Worm (Caenorhabditis elegans): ENCODE measurements around the gene R11E3.1.
A peak's percentile ranks its signal among the peaks of the same experiment; 100 is the strongest.

R11E3.1 gene

DNA sequence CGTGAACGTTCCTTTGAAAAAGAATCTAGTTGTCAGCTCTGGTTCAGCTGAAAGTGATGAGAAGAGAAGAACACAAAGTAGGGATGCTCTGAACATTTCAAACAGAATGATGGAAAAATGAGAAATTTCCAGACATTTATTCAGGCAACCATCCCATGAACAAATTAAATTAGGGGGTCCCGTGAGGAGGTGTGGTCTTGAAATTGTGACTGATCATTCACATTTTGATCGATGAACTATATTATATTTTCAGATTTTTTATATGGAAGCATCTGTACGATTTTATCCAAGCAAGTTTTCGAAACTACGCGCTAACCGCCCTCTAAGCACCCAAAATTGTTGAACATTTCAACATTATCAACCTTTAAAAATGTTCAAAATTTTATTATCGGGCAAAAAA lies 13.5 kb upstream of the R11E3.1 start, which contains the start of gene R11E3.19:
Gene R11E3.19, minus strand, starts transcription at position 101 of the 400 bp plus-strand sequence.
- TF ChIP-seq zag-1 (tag; optimal IDR thresholded peaks at IDR 0.05), result no peak
- TF ChIP-seq nhr-28 (tag; optimal IDR thresholded peaks at IDR 0.05), result no peak
- TF ChIP-seq elt-3 (tag; optimal IDR thresholded peaks at IDR 0.05), result no peak
- TF ChIP-seq nhr-43 (tag; optimal IDR thresholded peaks at IDR 0.05; ENCODE audit: poor library complexity, severe bottlenecking), result no peak
- TF ChIP-seq unc-39 (tag; optimal IDR thresholded peaks at IDR 0.05), result no peak
- TF ChIP-seq ceh-28 (tag; optimal IDR thresholded peaks at IDR 0.05), result no peak

- TF ChIP-seq nfya-1 (tag; optimal IDR thresholded peaks at IDR 0.05; ENCODE audit: insufficient read depth), result peak; percentile 94
- TF ChIP-seq nhr-67 (tag; optimal IDR thresholded peaks at IDR 0.05), result no peak
Measured at ce11 chrIV:4776501-4776900, 13.0 kb upstream of the R11E3.1 start.

- TF ChIP-seq unc-39 (tag; optimal IDR thresholded peaks at IDR 0.05) (no peak), elt-2 (tag; optimal IDR thresholded peaks at IDR 0.05) (no peak), nhr-23 (tag; optimal IDR thresholded peaks at IDR 0.05) (no peak), unc-62 (GFP tag; optimal IDR thresholded peaks at IDR 0.05) (no peak), ceh-16 (tag; optimal IDR thresholded peaks at IDR 0.05) (no peak), nhr-77 (tag; optimal IDR thresholded peaks at IDR 0.05) (no peak), nhr-11 (tag; optimal IDR thresholded peaks at IDR 0.05) (no peak), zag-1 (tag; optimal IDR thresholded peaks at IDR 0.05) (no peak), ceh-28 (tag; optimal IDR thresholded peaks at IDR 0.05) (no peak), lsy-12 (tag; optimal IDR thresholded peaks at IDR 0.05) (no peak), ZK546.5 (tag; optimal IDR thresholded peaks at IDR 0.05) (no peak), sea-2 (GFP tag; optimal IDR thresholded peaks at IDR 0.05) (no peak), ztf-11 (tag; optimal IDR thresholded peaks at IDR 0.05) (no peak), lin-15B (tag; optimal IDR thresholded peaks at IDR 0.05) (no peak), skn-1 (tag; optimal IDR thresholded peaks at IDR 0.05) (no peak), nhr-28 (tag; optimal IDR thresholded peaks at IDR 0.05) (no peak), lin-39 (tag; optimal IDR thresholded peaks at IDR 0.05) (no peak)
Measured at ce11 chrIV:4780129-4780528, 9.4 kb upstream of the R11E3.1 start, which contains the start of gene set-15. TSS of gene set-15 (minus strand) at chrIV:4780229.

DNA sequence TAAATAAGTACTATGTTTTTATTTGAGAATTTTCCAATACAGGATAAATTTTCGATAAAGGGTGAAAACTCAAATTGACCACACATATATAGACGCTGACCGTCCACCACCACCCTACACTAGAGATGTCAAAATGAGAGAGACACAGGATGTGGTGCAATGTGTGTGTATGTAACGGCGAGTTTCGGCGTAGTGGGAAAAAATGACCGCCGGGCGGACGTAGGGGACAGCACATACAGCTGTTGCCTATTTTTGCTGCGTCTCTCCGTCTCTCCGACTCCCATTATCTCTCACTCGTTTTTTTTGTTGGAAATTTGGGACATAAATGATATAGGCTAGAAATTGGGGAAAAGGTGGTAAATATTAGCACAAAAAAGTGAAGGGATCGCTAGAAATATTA lies 8.4 kb upstream of the R11E3.1 start:
- TF ChIP-seq hmg-11 (tag; optimal IDR thresholded peaks at IDR 0.05), result peak; percentile 76
- no peak for TF ChIP-seq nhr-23 (tag; optimal IDR thresholded peaks at IDR 0.05)
- peak; percentile 28 for TF ChIP-seq nfya-1 (tag; optimal IDR thresholded peaks at IDR 0.05; ENCODE audit: insufficient read depth)

DNA sequence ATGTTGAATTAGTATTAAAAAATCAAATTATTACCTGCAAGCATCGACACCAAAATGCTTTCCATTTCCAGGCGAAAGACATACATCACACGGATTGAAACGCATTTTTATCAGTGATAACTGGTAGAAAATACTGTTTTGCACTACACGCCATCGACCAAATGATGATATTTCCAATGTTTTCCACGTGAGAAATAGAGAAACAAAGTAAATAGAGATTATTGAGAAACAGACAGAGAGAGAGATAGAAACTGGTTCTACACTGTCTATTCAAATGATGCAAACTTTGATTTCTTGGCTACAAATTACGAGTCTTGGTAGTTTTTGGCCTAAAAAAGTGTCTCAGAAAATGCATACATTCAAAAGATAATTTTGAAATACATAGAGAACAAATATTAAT lies 1.2 kb upstream of the R11E3.1 start, which contains the start of gene nhr-104:
Gene nhr-104, minus strand, starts transcription at position 361 of the 400 bp plus-strand sequence.
- TF ChIP-seq ZK546.5 (tag; optimal IDR thresholded peaks at IDR 0.05), result no peak
- no peak for TF ChIP-seq egl-27 (tag; optimal IDR thresholded peaks at IDR 0.05)
- TF ChIP-seq tbx-2 (tag; optimal IDR thresholded peaks at IDR 0.05), result no peak
- no peak for TF ChIP-seq nhr-12 (tag; optimal IDR thresholded peaks at IDR 0.05)
- peak; percentile 94 for TF ChIP-seq skn-1 (tag; optimal IDR thresholded peaks at IDR 0.05)
- peak; percentile 67 for TF ChIP-seq pqm-1 (tag; optimal IDR thresholded peaks at IDR 0.05)
- no peak for TF ChIP-seq egl-5 (tag; optimal IDR thresholded peaks at IDR 0.05)
- TF ChIP-seq nhr-23 (tag; optimal IDR thresholded peaks at IDR 0.05), result peak; percentile 69
- TF ChIP-seq ztf-4 (tag; optimal IDR thresholded peaks at IDR 0.05), result no peak
- no peak for TF ChIP-seq sea-2 (GFP tag; optimal IDR thresholded peaks at IDR 0.05)
- no peak for TF ChIP-seq elt-3 (tag; optimal IDR thresholded peaks at IDR 0.05)
- no peak for TF ChIP-seq ceh-16 (tag; optimal IDR thresholded peaks at IDR 0.05)
- TF ChIP-seq nhr-28 (tag; optimal IDR thresholded peaks at IDR 0.05), result no peak
- no peak for TF ChIP-seq ceh-9 (tag; optimal IDR thresholded peaks at IDR 0.05)
- no peak for TF ChIP-seq zag-1 (tag; optimal IDR thresholded peaks at IDR 0.05)
- TF ChIP-seq snpc-4 (tag; optimal IDR thresholded peaks at IDR 0.05), result no peak
- TF ChIP-seq pha-4 (tag; optimal IDR thresholded peaks at IDR 0.05), result peak; percentile 94
- TF ChIP-seq nhr-67 (tag; optimal IDR thresholded peaks at IDR 0.05), result no peak
- TF ChIP-seq nfya-1 (tag; optimal IDR thresholded peaks at IDR 0.05; ENCODE audit: insufficient read depth), result peak; percentile 16
- no peak for TF ChIP-seq ceh-82 (tag; optimal IDR thresholded peaks at IDR 0.05)
- TF ChIP-seq fkh-10 (GFP tag; optimal IDR thresholded peaks at IDR 0.05), result no peak
- no peak for TF ChIP-seq elt-1 (tag; optimal IDR thresholded peaks at IDR 0.05)
- TF ChIP-seq nhr-237 (tag; optimal IDR thresholded peaks at IDR 0.05), result no peak
- TF ChIP-seq ceh-28 (tag; optimal IDR thresholded peaks at IDR 0.05), result peak; percentile 66
- TF ChIP-seq mml-1 (tag; optimal IDR thresholded peaks at IDR 0.05), result no peak
- no peak for TF ChIP-seq daf-12 (tag; optimal IDR thresholded peaks at IDR 0.05)
- peak; percentile 63 for TF ChIP-seq elt-2 (tag; optimal IDR thresholded peaks at IDR 0.05)
- TF ChIP-seq jun-1 (tag; optimal IDR thresholded peaks at IDR 0.05), result peak; percentile 39
- TF ChIP-seq unc-62 (GFP tag; optimal IDR thresholded peaks at IDR 0.05), result no peak
- no peak for TF ChIP-seq aly-2 (tag; optimal IDR thresholded peaks at IDR 0.05)
- TF ChIP-seq nhr-43 (tag; optimal IDR thresholded peaks at IDR 0.05; ENCODE audit: poor library complexity, severe bottlenecking), result peak; percentile 36
- TF ChIP-seq hmg-11 (tag; optimal IDR thresholded peaks at IDR 0.05), result no peak
- TF ChIP-seq nhr-25 (tag; optimal IDR thresholded peaks at IDR 0.05), result peak; percentile 59

All from whole organism, L3 larva.